Worm (Caenorhabditis elegans): ENCODE data around the gene srbc-41.

DNA sequence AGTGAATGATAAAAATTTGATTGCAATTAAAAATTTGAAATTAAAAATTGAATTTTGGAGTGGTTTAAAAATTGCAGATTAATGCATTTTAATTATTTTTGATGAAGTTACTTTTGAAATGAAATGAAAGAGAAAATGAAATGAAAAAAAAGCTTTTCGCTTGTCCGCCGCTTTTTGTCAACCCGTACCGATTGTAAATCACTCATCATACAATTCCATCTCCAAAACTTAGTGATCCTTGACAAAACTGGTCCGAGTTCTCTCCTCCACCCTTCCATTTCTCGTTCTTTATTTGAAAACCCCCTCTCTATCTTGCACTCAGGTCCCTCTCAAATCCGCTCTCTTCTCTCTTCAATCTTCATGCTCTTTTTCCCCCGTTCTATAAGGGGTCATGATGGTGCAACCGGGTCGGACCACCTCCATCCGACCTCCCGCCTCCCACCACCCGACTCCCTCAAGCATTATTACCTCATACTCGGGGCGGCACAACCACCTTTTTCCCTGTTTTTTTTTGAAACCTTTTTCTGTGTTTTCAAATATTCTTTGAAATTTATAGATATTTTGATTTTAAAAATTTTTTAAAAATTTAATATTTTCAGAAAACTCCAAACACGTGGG lies 37.4 kb downstream of the srbc-41 start:
- no peak for TF ChIP-seq aly-1 (tag; optimal IDR thresholded peaks at IDR 0.05)
- TF ChIP-seq ceh-36 (tag; optimal IDR thresholded peaks at IDR 0.05): no peak
- TF ChIP-seq flt-1 (GFP tag; IDR thresholded peaks at IDR 0.05): 0 out of 2 replicates have a peak, but pooled peaks have one; percentile 21
- TF ChIP-seq tbx-11 (GFP tag; IDR thresholded peaks at IDR 0.05): no peak
- TF ChIP-seq ama-1 (optimal IDR thresholded peaks at IDR 0.05): no peak
- peak; percentile 11; the same call in 1 of the 2 replicates for TF ChIP-seq pes-1 (GFP tag; IDR thresholded peaks at IDR 0.05)
- TF ChIP-seq hmg-4 (GFP tag; optimal IDR thresholded peaks at IDR 0.05): peak; percentile 30
- no peak for TF ChIP-seq tbx-37 (GFP tag; conservative IDR thresholded peaks at IDR 0.05)
- no peak for TF ChIP-seq tra-4 (tag; optimal IDR thresholded peaks at IDR 0.05)
- no peak for TF ChIP-seq sea-1 (GFP tag; conservative IDR thresholded peaks at IDR 0.05)
- TF ChIP-seq ets-7 (tag; optimal IDR thresholded peaks at IDR 0.05): no peak

All from whole organism, early embryonic.